Fruit fly (Drosophila melanogaster) whole organism, wandering third instar larva: ENCODE results near the gene Noc2.

Experiments used
- Dfd ChIP-seq: fragments of >200 bp; optimal IDR thresholded peaks from 2 replicates; lab custom pipeline; 2017; ENCODE audit warnings: missing biosample characterization, missing genetic modification characterization
- Mio ChIP-seq: sonication (Bioruptor generic); optimal IDR thresholded peaks from 2 replicates; lab custom pipeline; 2016; ENCODE audit warnings: missing biosample characterization, missing genetic modification characterization
- Sp1 ChIP-seq: fragments of 200-800 bp; sonication (Bioruptor generic); optimal IDR thresholded peaks from 3 replicates; lab custom pipeline; 2019; ENCODE audit warnings: missing biosample characterization, mild to moderate bottlenecking, missing genetic modification characterization, moderate library complexity
- brk ChIP-seq: fragments of 200-800 bp; sonication (Bioruptor generic); optimal IDR thresholded peaks from 2 replicates; lab custom pipeline; 2016; ENCODE audit warnings: missing biosample characterization, mild to moderate bottlenecking, missing genetic modification characterization
- dmrt93B ChIP-seq: fragments of 200-800 bp; sonication (Bioruptor generic); optimal IDR thresholded peaks from 2 replicates; lab custom pipeline; 2018; ENCODE audit warnings: missing biosample characterization, mild to moderate bottlenecking, missing genetic modification characterization
- dsf ChIP-seq: sonication (Bioruptor generic); optimal IDR thresholded peaks from 2 replicates; lab custom pipeline; 2016; ENCODE audit warnings: missing biosample characterization, missing genetic modification characterization, borderline replicate concordance
- h ChIP-seq: fragments of 200-800 bp; sonication (Bioruptor generic); optimal IDR thresholded peaks from 3 replicates; lab custom pipeline; 2016; ENCODE audit warnings: missing biosample characterization, mild to moderate bottlenecking, missing genetic modification characterization
- lola ChIP-seq: fragments of >200 bp; optimal IDR thresholded peaks from 2 replicates; lab custom pipeline; 2017; ENCODE audit warnings: missing biosample characterization, missing genetic modification characterization
- pan ChIP-seq: fragments of >200 bp; optimal IDR thresholded peaks from 2 replicates; lab custom pipeline; 2017
- psq ChIP-seq: fragments of 200-800 bp; sonication (Bioruptor generic); optimal IDR thresholded peaks from 3 replicates; lab custom pipeline; 2017; ENCODE audit warnings: missing biosample characterization, mild to moderate bottlenecking, missing genetic modification characterization, moderate library complexity
- rgr ChIP-seq: fragments of 200-800 bp; sonication (Bioruptor generic); optimal IDR thresholded peaks from 3 replicates; lab custom pipeline; 2016; ENCODE audit warnings: missing biosample characterization, mild to moderate bottlenecking, missing genetic modification characterization
- sage ChIP-seq: fragments of 200-800 bp; sonication (Bioruptor generic); optimal IDR thresholded peaks from 2 replicates; lab custom pipeline; 2016; ENCODE audit warnings: missing biosample characterization, mild to moderate bottlenecking, missing genetic modification characterization
- woc ChIP-seq: sonication (Bioruptor generic); optimal IDR thresholded peaks from 2 replicates; lab custom pipeline; 2016; ENCODE audit warnings: missing biosample characterization, mild to moderate bottlenecking, missing genetic modification characterization

DNA sequence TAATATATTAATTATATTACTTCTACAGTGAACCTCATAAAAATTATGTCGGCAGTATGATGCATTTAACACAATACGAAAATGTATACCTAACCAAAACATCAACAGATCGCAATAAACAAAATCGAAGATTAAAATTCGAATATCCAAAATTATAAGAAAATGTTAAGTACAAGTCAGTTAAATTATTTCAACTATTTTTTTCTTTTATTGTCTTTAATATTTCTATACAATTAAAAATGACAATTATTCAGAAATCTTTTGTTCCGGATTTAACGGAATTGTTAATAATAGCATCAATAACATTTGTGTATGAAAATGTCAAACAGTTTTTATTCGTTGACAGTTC, 21.0 kb upstream of the Noc2 start:
- TF ChIP-seq brk (GFP tag; lab: Kevin White, UChicago) (no peak), pan (lab: Kevin White, UChicago) (no peak), lola (no peak), h (GFP tag; lab: Kevin White, UChicago) (no peak), Mio (GFP tag; lab: Kevin White, UChicago) (no peak), psq (GFP tag; lab: Kevin White, UChicago) (no peak), woc (no peak), rgr (no peak), sage (GFP tag; lab: Kevin White, UChicago) (no peak), dmrt93B (GFP tag; lab: Kevin White, UChicago) (no peak), dsf (GFP tag; lab: Kevin White, UChicago) (no peak), Dfd (GFP tag; lab: Kevin White, UChicago) (no peak), Sp1 (GFP tag; lab: Kevin White, UChicago) (no peak)
